Worm (Caenorhabditis elegans) whole organism, L4 larva: Measurements from ENCODE around the gene syf-3.

Source experiments
- arid-1 ChIP-seq: fragments of 200-800 bp; sonication (Bioruptor generic); conservative IDR thresholded peaks from 2 replicates; pipeline ENCODE4 v1.3.6; 2022; ENCODE audit warnings: missing genetic modification reagents, missing genetic modification characterization, missing compliant biosample characterization
- mdl-1 ChIP-seq, 2 experiments: fragments of 150-350 bp in 1 of 2; sonication (generic microtip) in 1 of 2; optimal IDR thresholded peaks; 2 replicates each; lab custom pipeline; 2014 to 2017; ENCODE audit warnings: missing biosample characterization in 2 of 2, missing genetic modification characterization in 2 of 2
- mxl-3 ChIP-seq: fragments of 200-800 bp; sonication (Bioruptor generic); optimal IDR thresholded peaks from 2 replicates; lab custom pipeline; 2018; ENCODE audit warnings: mild to moderate bottlenecking, missing genetic modification characterization, missing compliant biosample characterization
- unc-62 ChIP-seq, 3 experiments: fragments of 150-350 bp in 1 of 3; sonication (generic microtip); optimal IDR thresholded peaks in 2 of 3; peaks in 1 of 3; 1 replicate in 1 of 3; 2 replicates in 2 of 3; lab custom pipeline; 2014 to 2017; ENCODE audit warnings: missing biosample characterization in 3 of 3, missing genetic modification characterization in 3 of 3, missing genetic modification reagents in 3 of 3, missing genotype in 1 of 3

ce11 chrV:5955627-5956026, 15.8 kb downstream of the syf-3 start:
- TF ChIP-seq unc-62 (GFP tag; optimal IDR thresholded peaks at IDR 0.05 in 1 of 2; lab: Kevin White, UChicago) = peak in 1 of 2 experiments; percentile 5
- no peak for TF ChIP-seq unc-62 (tag; optimal IDR thresholded peaks at IDR 0.05; lab: Kevin White, UChicago)
- TF ChIP-seq mxl-3 (GFP tag; lab: Kevin White, UChicago) = no peak
- TF ChIP-seq arid-1 (GFP tag; lab: Robert Waterston, UW) = no peak
- no peak for TF ChIP-seq mdl-1 (tag; optimal IDR thresholded peaks at IDR 0.05; lab: Kevin White, UChicago)
